Fruit fly (Drosophila melanogaster) whole organism, embryonic: Measurements from ENCODE around the gene lin-28.
A peak's percentile ranks its signal among the peaks of the same experiment; 100 is the strongest.

Source experiments
- Ada2b ChIP-seq: fragments of 200-800 bp; sonication (Bioruptor generic); IDR thresholded peaks from 2 replicates; pipeline ENCODE4 v1.3.6; 2022; ENCODE audit warnings: missing biosample characterization, missing genetic modification characterization
- Antp ChIP-seq: fragments of 200-800 bp; sonication (Bioruptor generic); optimal IDR thresholded peaks from 3 replicates; lab custom pipeline; 2016; ENCODE audit warnings: missing biosample characterization, missing genetic modification characterization
- Atf-2 ChIP-seq: fragments of 200-800 bp; sonication (Bioruptor generic); optimal IDR thresholded peaks from 2 replicates; lab custom pipeline; 2016; ENCODE audit warnings: missing biosample characterization, missing genetic modification characterization
- Awh ChIP-seq: fragments of 200-800 bp; sonication (Bioruptor generic); IDR thresholded peaks from 2 replicates; pipeline ENCODE4, ENCODE4 v1.3.6; 2022; ENCODE audit warnings: missing biosample characterization, missing genetic modification characterization
- CG10321 ChIP-seq: fragments of 200-800 bp; sonication (Bioruptor generic); IDR thresholded peaks from 2 replicates; pipeline ENCODE4 v1.3.6; 2022; ENCODE audit warnings: missing biosample characterization, missing genetic modification characterization
- CG10366 ChIP-seq: fragments of 200-800 bp; sonication (Bioruptor generic); IDR thresholded peaks from 2 replicates; pipeline ENCODE4 v1.3.6; 2022; ENCODE audit warnings: missing biosample characterization, missing genetic modification characterization
- CG11504 ChIP-seq: fragments of 200-800 bp; sonication (Bioruptor generic); optimal IDR thresholded peaks from 3 replicates; lab custom pipeline; 2019; ENCODE audit warnings: missing biosample characterization, mild to moderate bottlenecking, missing genetic modification characterization, moderate library complexity
- CG12219 ChIP-seq: fragments of 200-800 bp; sonication (Bioruptor generic); optimal IDR thresholded peaks from 3 replicates; lab custom pipeline; 2018; ENCODE audit warnings: missing biosample characterization, mild to moderate bottlenecking, missing genetic modification characterization
- CG12299 ChIP-seq: fragments of 200-800 bp; sonication (Bioruptor generic); optimal IDR thresholded peaks from 2 replicates; lab custom pipeline; 2018; ENCODE audit warnings: missing biosample characterization, mild to moderate bottlenecking, missing genetic modification characterization
- CG1233 ChIP-seq: fragments of 200-800 bp; sonication (Bioruptor generic); optimal IDR thresholded peaks from 4 replicates; lab custom pipeline; 2018; ENCODE audit warnings: missing biosample characterization, mild to moderate bottlenecking, missing genetic modification characterization
- CG14860 ChIP-seq: fragments of 200-800 bp; sonication (Bioruptor generic); IDR thresholded peaks from 3 replicates; pipeline ENCODE4 v1.3.6; 2022; ENCODE audit warnings: missing biosample characterization, missing genetic modification characterization; ENCODE audit not compliant: partially characterized antibody
- CG15479 ChIP-seq: fragments of 200-800 bp; sonication (Bioruptor generic); optimal IDR thresholded peaks from 3 replicates; lab custom pipeline; 2019; ENCODE audit warnings: missing biosample characterization, mild to moderate bottlenecking, missing genetic modification characterization, moderate library complexity
- CG16863 ChIP-seq: fragments of 200-800 bp; sonication (Bioruptor generic); optimal IDR thresholded peaks from 3 replicates; lab custom pipeline; 2016; ENCODE audit warnings: missing biosample characterization, missing genetic modification characterization
- CG17359 ChIP-seq: fragments of 200-800 bp; sonication (Bioruptor generic); optimal IDR thresholded peaks from 3 replicates; lab custom pipeline; 2018; ENCODE audit warnings: missing biosample characterization, mild to moderate bottlenecking, missing genetic modification characterization, moderate library complexity
- CG18619 ChIP-seq: fragments of 200-800 bp; sonication (Bioruptor generic); optimal IDR thresholded peaks from 3 replicates; lab custom pipeline; 2017; ENCODE audit warnings: missing biosample characterization, mild to moderate bottlenecking, missing genetic modification characterization
- CG8765 ChIP-seq: fragments of 200-800 bp; sonication (Bioruptor generic); IDR thresholded peaks from 2 replicates; pipeline ENCODE4 v1.3.6; 2022; ENCODE audit warnings: missing biosample characterization, missing genetic modification characterization
- CG9437 ChIP-seq: fragments of 200-800 bp; sonication (Bioruptor generic); optimal IDR thresholded peaks from 2 replicates; lab custom pipeline; 2018; ENCODE audit warnings: missing biosample characterization, mild to moderate bottlenecking, missing genetic modification characterization
- CG9609 ChIP-seq: fragments of 200-800 bp; sonication (Bioruptor generic); optimal IDR thresholded peaks from 3 replicates; lab custom pipeline; 2016; ENCODE audit warnings: missing biosample characterization, missing genetic modification characterization
- CG9817 ChIP-seq: fragments of 200-800 bp; sonication (Bioruptor generic); optimal IDR thresholded peaks from 2 replicates; lab custom pipeline; 2018; ENCODE audit warnings: missing biosample characterization, mild to moderate bottlenecking, missing genetic modification characterization, moderate library complexity
- CHES-1-like ChIP-seq: fragments of 200-800 bp; sonication (Bioruptor generic); optimal IDR thresholded peaks from 2 replicates; lab custom pipeline; 2016; ENCODE audit warnings: missing biosample characterization, missing genetic modification characterization
- Deaf1 ChIP-seq: fragments of 200-800 bp; optimal IDR thresholded peaks from 3 replicates; lab custom pipeline; 2019; ENCODE audit warnings: missing biosample characterization, mild to moderate bottlenecking, missing genetic modification characterization, moderate library complexity
- Dll ChIP-seq: fragments of 200-800 bp; sonication (Bioruptor generic); IDR thresholded peaks from 4 replicates; pipeline ENCODE4 v1.3.6; 2022; ENCODE audit warnings: missing biosample characterization, missing genetic modification characterization; ENCODE audit not compliant: partially characterized antibody
- Fer1 ChIP-seq: fragments of 200-800 bp; sonication (Bioruptor generic); optimal IDR thresholded peaks from 2 replicates; lab custom pipeline; 2017; ENCODE audit warnings: missing biosample characterization, mild to moderate bottlenecking, missing genetic modification characterization
- HmgZ ChIP-seq: fragments of 200-800 bp; sonication (Bioruptor generic); optimal IDR thresholded peaks from 2 replicates; lab custom pipeline; 2018; ENCODE audit warnings: missing biosample characterization, mild to moderate bottlenecking, missing genetic modification characterization
- Meics ChIP-seq: fragments of 200-800 bp; sonication (Bioruptor generic); optimal IDR thresholded peaks from 2 replicates; lab custom pipeline; 2017; ENCODE audit warnings: missing biosample characterization, mild to moderate bottlenecking, missing genetic modification characterization
- Trl ChIP-seq, 3 experiments: fragments of >200 bp in 2 of 3; fragments of 200-800 bp in 1 of 3; sonication (Bioruptor generic) in 1 of 3; optimal IDR thresholded peaks; 2 replicates in 1 of 3; 3 replicates in 2 of 3; lab custom pipeline; 2016 to 2017; ENCODE audit warnings: missing biosample characterization in 1 of 3, missing genetic modification characterization in 1 of 3
- bbx ChIP-seq: fragments of 200-800 bp; sonication (Bioruptor generic); IDR thresholded peaks from 2 replicates; pipeline ENCODE4 v1.3.6; 2022; ENCODE audit warnings: missing biosample characterization, missing genetic modification characterization; ENCODE audit not compliant: partially characterized antibody
- chif ChIP-seq, 2 experiments: fragments of 200-800 bp; sonication (Bioruptor generic); optimal IDR thresholded peaks; 3 replicates each; lab custom pipeline; 2016; ENCODE audit warnings: missing biosample characterization in 2 of 2, missing genetic modification characterization in 2 of 2
- crol ChIP-seq: fragments of 200-800 bp; sonication (Bioruptor generic); IDR thresholded peaks from 2 replicates; pipeline ENCODE4 v1.3.6; 2022; ENCODE audit warnings: missing biosample characterization, missing genetic modification characterization
- dan ChIP-seq: fragments of 200-800 bp; sonication (Bioruptor generic); IDR thresholded peaks from 2 replicates; pipeline ENCODE4 v1.3.6; 2022; ENCODE audit warnings: missing biosample characterization, missing genetic modification characterization
- dimm ChIP-seq: fragments of 200-800 bp; sonication (Bioruptor generic); IDR thresholded peaks from 2 replicates; pipeline ENCODE4 v1.3.6; 2022; ENCODE audit warnings: missing biosample characterization, missing genetic modification characterization
- eve ChIP-seq, 2 experiments: fragments of >200 bp; optimal IDR thresholded peaks; 2 replicates each; lab custom pipeline; 2017; ENCODE audit warnings: missing biosample characterization in 2 of 2, missing genetic modification characterization in 2 of 2
- gro ChIP-seq: fragments of 200-800 bp; sonication (Bioruptor generic); optimal IDR thresholded peaks from 2 replicates; lab custom pipeline; 2016; ENCODE audit warnings: missing biosample characterization, missing genetic modification characterization
- jumu ChIP-seq: fragments of 200-800 bp; sonication (Bioruptor generic); optimal IDR thresholded peaks from 3 replicates; lab custom pipeline; 2016; ENCODE audit warnings: missing biosample characterization, missing genetic modification characterization
- kah ChIP-seq: fragments of 200-800 bp; sonication (Bioruptor generic); optimal IDR thresholded peaks from 2 replicates; lab custom pipeline; 2018; ENCODE audit warnings: missing biosample characterization, mild to moderate bottlenecking, missing genetic modification characterization
- lbe ChIP-seq: fragments of 200-800 bp; sonication (Bioruptor generic); optimal IDR thresholded peaks from 2 replicates; lab custom pipeline; 2016; ENCODE audit warnings: missing biosample characterization, mild to moderate bottlenecking, missing genetic modification characterization
- lov ChIP-seq, 2 experiments: fragments of 200-800 bp in 1 of 2; fragments of >200 bp in 1 of 2; sonication (Bioruptor generic) in 1 of 2; IDR thresholded peaks in 1 of 2; optimal IDR thresholded peaks in 1 of 2; 2 replicates in 1 of 2; 3 replicates in 1 of 2; pipeline versions ENCODE4 v1.3.6 to Lab custom; 2017 to 2022; ENCODE audit warnings: missing biosample characterization in 1 of 2, missing genetic modification characterization in 1 of 2
- nom ChIP-seq: fragments of 200-800 bp; sonication (Bioruptor generic); optimal IDR thresholded peaks from 2 replicates; lab custom pipeline; 2017; ENCODE audit warnings: missing biosample characterization, missing genetic modification characterization, mild to moderate bottlenecking, moderate library complexity, missing genetic modification reagents
- odd ChIP-seq: fragments of 200-800 bp; sonication (Bioruptor generic); optimal IDR thresholded peaks from 2 replicates; lab custom pipeline; 2017; ENCODE audit warnings: missing biosample characterization, mild to moderate bottlenecking, missing genetic modification characterization
- p53 ChIP-seq: fragments of 200-800 bp; sonication (Bioruptor generic); optimal IDR thresholded peaks from 2 replicates; lab custom pipeline; 2016; ENCODE audit warnings: missing biosample characterization, missing genetic modification characterization
- pho ChIP-seq: fragments of 200-800 bp; sonication (Bioruptor generic); optimal IDR thresholded peaks from 2 replicates; lab custom pipeline; 2016; ENCODE audit warnings: missing biosample characterization, missing genetic modification characterization
- rib ChIP-seq: fragments of 200-800 bp; sonication (Bioruptor generic); IDR thresholded peaks from 2 replicates; pipeline ENCODE4 v1.3.6; 2022; ENCODE audit warnings: missing biosample characterization, missing genetic modification characterization
- sd ChIP-seq: fragments of 200-800 bp; sonication (Bioruptor generic); optimal IDR thresholded peaks from 3 replicates; lab custom pipeline; 2018; ENCODE audit warnings: missing biosample characterization, mild to moderate bottlenecking, missing genetic modification characterization, moderate library complexity
- slbo ChIP-seq: fragments of 200-800 bp; sonication (Bioruptor generic); IDR thresholded peaks from 2 replicates; pipeline ENCODE4 v1.3.6; 2022; ENCODE audit warnings: missing biosample characterization, missing genetic modification characterization
- so ChIP-seq: fragments of 200-800 bp; sonication (Bioruptor generic); IDR thresholded peaks from 3 replicates; pipeline ENCODE4 v1.3.6; 2022; ENCODE audit warnings: missing biosample characterization, missing genetic modification characterization
- tll ChIP-seq, 2 experiments: fragments of 200-800 bp in 1 of 2; fragments of >200 bp in 1 of 2; sonication (Bioruptor generic) in 1 of 2; optimal IDR thresholded peaks; 2 replicates each; lab custom pipeline; 2017 to 2019; ENCODE audit warnings: missing biosample characterization in 2 of 2, missing genetic modification characterization in 2 of 2, mild to moderate bottlenecking in 1 of 2, moderate library complexity in 1 of 2
- twi ChIP-seq: fragments of 200-800 bp; optimal IDR thresholded peaks from 2 replicates; lab custom pipeline; 2019; ENCODE audit warnings: missing biosample characterization, mild to moderate bottlenecking, missing genetic modification characterization, moderate library complexity
- vvl ChIP-seq: fragments of 200-800 bp; sonication (Bioruptor generic); IDR thresholded peaks from 2 replicates; pipeline ENCODE4 v1.3.6; 2022; ENCODE audit warnings: missing biosample characterization, missing genetic modification characterization

lin-28 gene

DNA sequence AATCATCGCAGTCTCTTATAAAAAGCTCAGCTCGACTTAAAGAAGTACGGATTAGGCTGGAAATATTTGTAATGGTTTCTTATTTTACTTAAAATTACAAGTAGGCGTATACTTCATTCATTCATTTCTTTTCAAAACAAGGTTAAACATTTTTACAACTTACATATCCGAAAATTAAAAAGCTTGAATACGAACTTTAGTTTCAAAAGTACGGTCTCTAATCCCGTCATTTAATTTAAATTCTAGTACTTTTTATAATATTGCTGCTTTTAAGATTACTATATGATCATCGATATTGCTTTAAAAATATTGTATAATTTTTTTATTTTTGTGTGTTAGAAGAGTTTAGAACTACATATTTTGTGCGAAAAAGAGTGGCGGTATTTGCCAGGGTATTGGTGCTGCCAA lies 24.3 kb upstream of the lin-28 start (continued):
- TF ChIP-seq CHES-1-like (no peak), chif (GFP tag; optimal IDR thresholded peaks at IDR 0.05; lab: Kevin White, UChicago) (peak in 1 of 2 experiments; percentile 14), Fer1 (GFP tag; lab: Kevin White, UChicago) (no peak), Awh (GFP tag; lab: Robert Waterston, UW) (no peak), CG1233 (GFP tag; lab: Kevin White, UChicago) (peak; percentile 73)

DNA sequence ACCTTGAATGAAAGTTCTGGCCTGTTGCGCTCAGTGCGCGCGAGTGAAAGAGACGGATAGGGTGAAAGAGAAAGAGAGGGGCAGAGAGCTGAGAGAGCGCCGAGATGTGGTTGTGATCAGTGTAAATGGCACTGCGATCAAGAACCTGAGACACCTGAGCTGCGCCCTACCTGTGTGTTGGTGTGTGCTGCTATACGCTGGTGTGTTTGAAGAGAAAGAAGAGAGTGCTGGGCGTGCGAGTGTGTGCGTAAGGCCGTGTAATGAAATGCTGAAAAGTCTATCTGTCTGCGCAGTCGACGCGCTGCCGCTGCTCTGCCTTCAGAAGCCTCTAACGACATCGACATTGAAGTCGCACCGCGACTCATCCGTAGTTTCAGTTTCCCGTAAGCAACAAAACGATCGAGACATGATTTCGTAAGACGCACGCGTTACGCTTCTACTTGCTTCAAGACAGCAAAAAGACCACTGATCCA lies 23.8 kb upstream of the lin-28 start, which contains the start of gene Blimp-1:
Blimp-1 (plus strand) TSS at position 376 of the 473 bp plus-strand sequence.
- TF ChIP-seq CG15479 (GFP tag; lab: Kevin White, UChicago) (peak; percentile 82), CG16863 (GFP tag; lab: Kevin White, UChicago) (no peak), CG12219 (GFP tag; lab: Kevin White, UChicago) (no peak), CG9817 (tag; lab: Kevin White, UChicago) (no peak), CG9437 (GFP tag; lab: Kevin White, UChicago) (peak; percentile 21), dan (GFP tag; lab: Robert Waterston, UW) (no peak), HmgZ (tag; lab: Kevin White, UChicago) (no peak), gro (GFP tag; lab: Kevin White, UChicago) (no peak), CG10321 (0 out of 2 replicates have a peak, but pooled peaks have one; percentile 27), vvl (GFP tag; lab: Robert Waterston, UW) (peak; percentile 38; the same call in 1 of the 2 replicates), CG17359 (no peak), CG12299 (no peak), CG10366 (GFP tag; lab: Robert Waterston, UW) (no peak), pho (GFP tag; lab: Kevin White, UChicago) (no peak), CG9609 (GFP tag; lab: Kevin White, UChicago) (no peak), CG8765 (GFP tag; lab: Robert Waterston, UW) (no peak), Dll (GFP tag; lab: Robert Waterston, UW) (0 out of 4 replicates have a peak, but pooled peaks have one; percentile 17), Ada2b (no peak), crol (0 out of 2 replicates have a peak, but pooled peaks have one; percentile 27), sd (no peak), Trl (optimal IDR thresholded peaks at IDR 0.05; lab: Kevin White, UChicago) (peak; percentile 55 to 91), Trl (GFP tag; optimal IDR thresholded peaks at IDR 0.05; lab: Kevin White, UChicago) (no peak), slbo (GFP tag; lab: Robert Waterston, UW) (0 out of 2 replicates have a peak, but pooled peaks have one; percentile 3), Antp (GFP tag; lab: Kevin White, UChicago) (no peak), kah (no peak), lov (optimal IDR thresholded peaks at IDR 0.05; lab: Kevin White, UChicago) (no peak), lov (GFP tag; IDR thresholded peaks at IDR 0.05; lab: Robert Waterston, UW) (0 out of 3 replicates have a peak, but pooled peaks have one; percentile 10), CG11504 (tag; lab: Kevin White, UChicago) (no peak), jumu (GFP tag; lab: Kevin White, UChicago) (no peak), Atf-2 (no peak), bbx (GFP tag; lab: Robert Waterston, UW) (0 out of 2 replicates have a peak, but pooled peaks have one; percentile 16), tll (GFP tag; optimal IDR thresholded peaks at IDR 0.05; lab: Kevin White, UChicago) (peak in 1 of 2 experiments; percentile 73), CG18619 (GFP tag; lab: Kevin White, UChicago) (no peak), so (GFP tag; lab: Robert Waterston, UW) (no peak), p53 (GFP tag; lab: Kevin White, UChicago) (no peak), dimm (no peak), Meics (GFP tag; lab: Kevin White, UChicago) (no peak), CG14860 (GFP tag; lab: Robert Waterston, UW) (0 out of 3 replicates have a peak, but pooled peaks have one; percentile 30), twi (no peak), lbe (no peak), eve (GFP tag; optimal IDR thresholded peaks at IDR 0.05; lab: Kevin White, UChicago) (no peak), rib (no peak), nom (no peak), odd (GFP tag; lab: Kevin White, UChicago) (no peak), Deaf1 (peak; percentile 2)
